Fruit fly (Drosophila melanogaster) whole organism: ENCODE measurements around the gene CG7546.

Experiments
- CG8478 ChIP-seq: fragments of >200 bp; optimal IDR thresholded peaks from 2 replicates; lab custom pipeline; 2018; ENCODE audit warnings: inconsistent platforms
- Dll ChIP-seq: fragments of >200 bp; optimal IDR thresholded peaks from 2 replicates; lab custom pipeline; 2017
- EcR ChIP-seq, 2 experiments: fragments of >200 bp; optimal IDR thresholded peaks; 2 replicates each; lab custom pipeline; 2017; ENCODE audit warnings: missing biosample characterization in 2 of 2, missing genetic modification characterization in 2 of 2, missing genetic modification reagents in 2 of 2
- pan ChIP-seq: fragments of >200 bp; optimal IDR thresholded peaks from 2 replicates; lab custom pipeline; 2017
- psq ChIP-seq: fragments of >200 bp; optimal IDR thresholded peaks from 2 replicates; lab custom pipeline; 2017
- usp ChIP-seq: fragments of >200 bp; optimal IDR thresholded peaks from 2 replicates; lab custom pipeline; 2017; ENCODE audit warnings: missing biosample characterization, missing genetic modification characterization, mixed read lengths

The CG7546 gene

dm6 chr3L:7519219-7519618 lies 8.4 kb downstream of the CG7546 start:
- TF ChIP-seq Dll (no peak), usp (GFP tag; lab: Kevin White, UChicago) (no peak), psq (lab: Kevin White, UChicago) (no peak), pan (lab: Kevin White, UChicago) (no peak), EcR (GFP tag; optimal IDR thresholded peaks at IDR 0.05; lab: Kevin White, UChicago) (no peak), CG8478 (no peak)

dm6 chr3L:7520619-7521018 lies 9.8 kb downstream of the CG7546 start:
- TF ChIP-seq pan (lab: Kevin White, UChicago) (no peak), CG8478 (no peak), EcR (GFP tag; optimal IDR thresholded peaks at IDR 0.05; lab: Kevin White, UChicago) (no peak), Dll (no peak), psq (lab: Kevin White, UChicago) (no peak), usp (GFP tag; lab: Kevin White, UChicago) (no peak)

dm6 chr3L:7521847-7522246 lies 11.1 kb downstream of the CG7546 start:
- no peak for TF ChIP-seq EcR (GFP tag; optimal IDR thresholded peaks at IDR 0.05; lab: Kevin White, UChicago)
- no peak for TF ChIP-seq pan (lab: Kevin White, UChicago)
- TF ChIP-seq usp (GFP tag; lab: Kevin White, UChicago) = no peak
- no peak for TF ChIP-seq CG8478
- TF ChIP-seq psq (lab: Kevin White, UChicago) = no peak
- TF ChIP-seq Dll = no peak

dm6 chr3L:7527661-7528379 lies 17.0 kb downstream of the CG7546 start:
- TF ChIP-seq EcR (GFP tag; optimal IDR thresholded peaks at IDR 0.05; lab: Kevin White, UChicago) (no peak), usp (GFP tag; lab: Kevin White, UChicago) (no peak), psq (lab: Kevin White, UChicago) (no peak), CG8478 (no peak), Dll (no peak), pan (lab: Kevin White, UChicago) (no peak)

- no peak for TF ChIP-seq EcR (GFP tag; optimal IDR thresholded peaks at IDR 0.05; lab: Kevin White, UChicago)
- no peak for TF ChIP-seq usp (GFP tag; lab: Kevin White, UChicago)
- TF ChIP-seq psq (lab: Kevin White, UChicago) = no peak
- no peak for TF ChIP-seq CG8478
- no peak for TF ChIP-seq pan (lab: Kevin White, UChicago)
- no peak for TF ChIP-seq Dll
Measured at dm6 chr3L:7528380-7529080, 17.7 kb downstream of the CG7546 start, which contains the start of gene lqf. Gene lqf, plus strand, starts transcription at chr3L:7528780.

dm6 chr3L:7529081-7530021 lies 18.6 kb downstream of the CG7546 start:
- TF ChIP-seq CG8478 (no peak), EcR (GFP tag; optimal IDR thresholded peaks at IDR 0.05; lab: Kevin White, UChicago) (no peak), Dll (no peak), pan (lab: Kevin White, UChicago) (no peak), psq (lab: Kevin White, UChicago) (no peak), usp (GFP tag; lab: Kevin White, UChicago) (no peak)

- TF ChIP-seq EcR (GFP tag; optimal IDR thresholded peaks at IDR 0.05; lab: Kevin White, UChicago) (peak in 1 of 2 experiments; percentile 15), psq (lab: Kevin White, UChicago) (no peak), pan (lab: Kevin White, UChicago) (no peak), Dll (no peak), usp (GFP tag; lab: Kevin White, UChicago) (no peak), CG8478 (no peak)
Measured at dm6 chr3L:7530461-7531338, 19.9 kb downstream of the CG7546 start.

dm6 chr3L:7539736-7540135 lies 28.9 kb downstream of the CG7546 start, which contains the start of gene CG16998:
Gene CG16998, minus strand, starts transcription at chr3L:7539836.
- TF ChIP-seq CG8478 = no peak
- TF ChIP-seq Dll = no peak
- no peak for TF ChIP-seq pan (lab: Kevin White, UChicago)
- TF ChIP-seq usp (GFP tag; lab: Kevin White, UChicago) = no peak
- TF ChIP-seq psq (lab: Kevin White, UChicago) = no peak
- TF ChIP-seq EcR (GFP tag; optimal IDR thresholded peaks at IDR 0.05; lab: Kevin White, UChicago) = no peak

dm6 chr3L:7541068-7541467 lies 30.3 kb downstream of the CG7546 start, which contains the start of gene CG32374:
Gene CG32374, minus strand, starts transcription at chr3L:7541168.
- TF ChIP-seq Dll (no peak), pan (lab: Kevin White, UChicago) (no peak), psq (lab: Kevin White, UChicago) (no peak), CG8478 (no peak), usp (GFP tag; lab: Kevin White, UChicago) (no peak), EcR (GFP tag; optimal IDR thresholded peaks at IDR 0.05; lab: Kevin White, UChicago) (no peak)

dm6 chr3L:7542357-7542756 lies 31.6 kb downstream of the CG7546 start, which contains the start of gene CG32376:
Gene CG32376, minus strand, starts transcription at chr3L:7542457.
- TF ChIP-seq pan (lab: Kevin White, UChicago) (no peak), psq (lab: Kevin White, UChicago) (no peak), Dll (no peak), EcR (GFP tag; optimal IDR thresholded peaks at IDR 0.05; lab: Kevin White, UChicago) (no peak), CG8478 (no peak), usp (GFP tag; lab: Kevin White, UChicago) (no peak)
